Worm (Caenorhabditis elegans): ENCODE measurements around the gene ceh-20.
A peak's percentile ranks its signal among the peaks of the same experiment; 100 is the strongest.

ceh-20 gene

DNA sequence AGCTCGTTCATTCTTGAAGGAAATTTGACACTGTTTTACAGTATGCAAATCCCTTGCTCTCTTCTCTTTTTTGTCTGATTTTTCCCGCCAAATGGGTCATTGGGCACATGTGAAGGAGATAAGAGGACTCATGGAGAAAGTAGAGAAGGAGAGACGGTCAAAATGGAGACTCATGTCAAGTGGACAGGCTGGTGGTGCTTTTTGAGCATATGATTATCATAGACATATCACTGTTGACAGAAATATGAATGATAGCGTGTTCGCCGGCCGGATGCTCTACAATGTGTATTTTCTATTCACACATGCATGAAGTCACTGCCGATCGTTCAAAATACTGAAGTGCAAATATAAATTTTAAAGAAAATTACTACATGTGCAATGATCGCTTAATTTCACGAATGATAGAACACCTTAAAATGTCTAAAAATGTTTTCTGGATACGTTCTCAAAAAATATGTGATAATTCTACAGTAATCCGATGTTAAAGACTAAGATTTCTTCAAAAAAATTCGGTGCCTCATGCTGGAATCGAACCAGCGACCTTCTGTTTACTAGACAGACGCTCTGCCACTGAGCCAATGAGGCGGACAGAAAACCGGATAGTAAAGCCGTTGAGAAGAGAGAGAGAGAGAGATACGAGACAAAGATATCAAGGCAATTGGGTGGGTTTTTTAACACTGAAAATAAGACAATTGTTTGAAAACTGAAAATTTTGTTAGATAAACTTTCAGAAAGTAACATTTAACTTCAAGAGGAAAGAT lies 50.5 kb downstream of the ceh-20 start (continued):
- TF ChIP-seq hmg-20 (GFP tag; IDR thresholded peaks at IDR 0.05) (no peak), chd-7 (tag; optimal IDR thresholded peaks at IDR 0.05) (no peak), B0261.1 (tag; optimal IDR thresholded peaks at IDR 0.05) (peak; percentile 83), atf-7 (tag; optimal IDR thresholded peaks at IDR 0.05) (peak; percentile 23), dpl-1 (GFP tag; optimal IDR thresholded peaks at IDR 0.05) (no peak), F23B12.7 (tag; optimal IDR thresholded peaks at IDR 0.05; ENCODE audit: insufficient read depth) (peak; percentile 19), madf-6 (GFP tag; IDR thresholded peaks at IDR 0.05) (0 out of 2 replicates have a peak, but pooled peaks have one; percentile 19), tbx-9 (tag; optimal IDR thresholded peaks at IDR 0.05; ENCODE audit: borderline replicate concordance) (no peak), tbp1 (GFP tag; optimal IDR thresholded peaks at IDR 0.05) (peak; percentile 93), Y95B8A.8 (GFP tag; IDR thresholded peaks at IDR 0.05) (no peak), ceh-100 (GFP tag; IDR thresholded peaks at IDR 0.05) (no peak), hrde-1 (tag; optimal IDR thresholded peaks at IDR 0.05; ENCODE audit: borderline replicate concordance) (peak; percentile 66), ets-4 (GFP tag; optimal IDR thresholded peaks at IDR 0.05) (no peak), ztf-6 (GFP tag; IDR thresholded peaks at IDR 0.05) (no peak), egl-18 (GFP tag; IDR thresholded peaks at IDR 0.05) (no peak), B0035.1 (tag; optimal IDR thresholded peaks at IDR 0.05) (no peak), nhr-80 (tag; optimal IDR thresholded peaks at IDR 0.05) (peak; percentile 81), F39B2.1 (GFP tag; IDR thresholded peaks at IDR 0.05) (no peak), akir-1 (GFP tag; optimal IDR thresholded peaks at IDR 0.05) (no peak), mel-28 (tag; optimal IDR thresholded peaks at IDR 0.05; ENCODE audit: borderline replicate concordance) (no peak), ztf-26 (tag; optimal IDR thresholded peaks at IDR 0.05) (no peak), nfya-1 (tag; optimal IDR thresholded peaks at IDR 0.05; ENCODE audit: borderline replicate concordance, insufficient read depth) (no peak), madf-10 (tag; optimal IDR thresholded peaks at IDR 0.05) (no peak), F55B11.4 (tag; optimal IDR thresholded peaks at IDR 0.05; ENCODE audit: borderline replicate concordance, insufficient read depth) (no peak), snpc-3.4 (tag; optimal IDR thresholded peaks at IDR 0.05) (peak; percentile 89), him-1 (tag; optimal IDR thresholded peaks at IDR 0.05) (no peak), K12H6.12 (tag; optimal IDR thresholded peaks at IDR 0.05) (no peak), hlh-12 (tag; optimal IDR thresholded peaks at IDR 0.05) (no peak), lin-40 (tag; optimal IDR thresholded peaks at IDR 0.05) (no peak), B0336.3 (GFP tag; IDR thresholded peaks at IDR 0.05) (peak; percentile 48; the same call in 1 of the 2 replicates), attf-6 (GFP tag; IDR thresholded peaks at IDR 0.05) (no peak), snpc-1.1 (tag; optimal IDR thresholded peaks at IDR 0.05; ENCODE audit: insufficient read depth) (peak; percentile 92), ztf-28 (GFP tag; IDR thresholded peaks at IDR 0.05) (no peak), ceh-58 (GFP tag; IDR thresholded peaks at IDR 0.05) (no peak), ekl-4 (GFP tag; IDR thresholded peaks at IDR 0.05) (no peak), bed-2 (GFP tag; IDR thresholded peaks at IDR 0.05) (no peak), nfyb-1 (GFP tag; IDR thresholded peaks at IDR 0.05) (peak; percentile 58; the same call in 1 of the 2 replicates), mes-4 (tag; optimal IDR thresholded peaks at IDR 0.05) (peak; percentile 12), attf-3 (GFP tag; conservative IDR thresholded peaks at IDR 0.05) (0 out of 2 replicates have a peak, but pooled peaks have one; percentile 35), K11D2.4 (GFP tag; IDR thresholded peaks at IDR 0.05) (no peak), rcor-1 (GFP tag; IDR thresholded peaks at IDR 0.05) (no peak), ceh-40 (GFP tag; IDR thresholded peaks at IDR 0.05) (no peak), xnd-1 (tag; optimal IDR thresholded peaks at IDR 0.05) (no peak), Y56A3A.18 (GFP tag; IDR thresholded peaks at IDR 0.05) (no peak), lin-26 (GFP tag; IDR thresholded peaks at IDR 0.05) (peak; percentile 73; the same call in 1 of the 2 replicates), egl-44 (GFP tag; IDR thresholded peaks at IDR 0.05) (no peak), snpc-1.3 (tag; optimal IDR thresholded peaks at IDR 0.05; ENCODE audit: insufficient read depth) (peak; percentile 14)

Measured in whole organism, young adult.